Fruit fly (Drosophila melanogaster) whole organism, embryonic: ENCODE measurements around the gene Cpr73D.

Experiments
- CG10267 ChIP-seq: fragments of 200-800 bp; sonication (Bioruptor generic); optimal IDR thresholded peaks from 2 replicates; lab custom pipeline; 2018; ENCODE audit warnings: missing biosample characterization, mild to moderate bottlenecking, missing genetic modification characterization, moderate library complexity
- CG10366 ChIP-seq: fragments of 200-800 bp; sonication (Bioruptor generic); IDR thresholded peaks from 2 replicates; pipeline ENCODE4 v1.3.6; 2022; ENCODE audit warnings: missing biosample characterization, missing genetic modification characterization
- CG11560 ChIP-seq: fragments of 200-800 bp; sonication (Bioruptor generic); IDR thresholded peaks from 3 replicates; pipeline ENCODE4 v1.3.6; 2022; ENCODE audit warnings: missing biosample characterization, missing genetic modification characterization
- CG11696 ChIP-seq: fragments of 200-800 bp; sonication (Bioruptor generic); IDR thresholded peaks from 2 replicates; pipeline ENCODE4 v1.3.6; 2022; ENCODE audit warnings: missing biosample characterization, missing genetic modification characterization
- CG12659 ChIP-seq: fragments of 200-800 bp; sonication (Bioruptor generic); optimal IDR thresholded peaks from 3 replicates; lab custom pipeline; 2017; ENCODE audit warnings: mild to moderate bottlenecking, missing biosample characterization, missing genetic modification reagents, missing genetic modification characterization
- CG13424 ChIP-seq: fragments of 200-800 bp; sonication (Bioruptor generic); optimal IDR thresholded peaks from 2 replicates; lab custom pipeline; 2019; ENCODE audit warnings: missing biosample characterization, mild to moderate bottlenecking, missing genetic modification characterization, moderate library complexity
- CG15601 ChIP-seq: fragments of 200-800 bp; sonication (Bioruptor generic); optimal IDR thresholded peaks from 3 replicates; lab custom pipeline; 2019; ENCODE audit warnings: missing biosample characterization, mild to moderate bottlenecking, missing genetic modification characterization, moderate library complexity
- CG1832 ChIP-seq: fragments of 200-800 bp; sonication (Bioruptor generic); optimal IDR thresholded peaks from 2 replicates; lab custom pipeline; 2017; ENCODE audit warnings: missing biosample characterization, mild to moderate bottlenecking, missing genetic modification characterization, inconsistent platforms
- CG2116 ChIP-seq: fragments of 200-800 bp; sonication (Bioruptor generic); optimal IDR thresholded peaks from 3 replicates; lab custom pipeline; 2018; ENCODE audit warnings: missing biosample characterization, mild to moderate bottlenecking, missing genetic modification characterization
- CG2889 ChIP-seq: fragments of 200-800 bp; sonication (Bioruptor generic); IDR thresholded peaks from 3 replicates; pipeline ENCODE4 v1.3.6; 2022; ENCODE audit warnings: missing biosample characterization, missing genetic modification characterization
- CG31388 ChIP-seq: fragments of 200-800 bp; sonication (Bioruptor generic); optimal IDR thresholded peaks from 2 replicates; lab custom pipeline; 2016; ENCODE audit warnings: missing biosample characterization, missing genetic modification characterization
- CG3163 ChIP-seq: fragments of 200-800 bp; sonication (Bioruptor generic); optimal IDR thresholded peaks from 3 replicates; lab custom pipeline; 2016; ENCODE audit warnings: missing biosample characterization, missing genetic modification characterization
- CG32532 ChIP-seq: fragments of 200-800 bp; sonication (Bioruptor generic); IDR thresholded peaks from 2 replicates; pipeline ENCODE4 v1.3.6; 2022; ENCODE audit warnings: missing biosample characterization, missing genetic modification characterization
- CG3281 ChIP-seq: fragments of 200-800 bp; sonication (Bioruptor generic); optimal IDR thresholded peaks from 3 replicates; lab custom pipeline; 2017; ENCODE audit warnings: missing biosample characterization, mild to moderate bottlenecking, missing genetic modification characterization
- CG6272 ChIP-seq: fragments of 200-800 bp; sonication (Bioruptor generic); IDR thresholded peaks from 2 replicates; pipeline ENCODE4 v1.3.6; 2022; ENCODE audit warnings: missing biosample characterization, missing genetic modification characterization
- CG7357 ChIP-seq: fragments of 200-800 bp; sonication (Bioruptor generic); IDR thresholded peaks from 3 replicates; pipeline ENCODE4 v1.3.6; 2022; ENCODE audit warnings: missing biosample characterization, missing genetic modification characterization
- CG7745 ChIP-seq: fragments of 200-800 bp; sonication (Bioruptor generic); optimal IDR thresholded peaks from 2 replicates; lab custom pipeline; 2018; ENCODE audit warnings: missing biosample characterization, mild to moderate bottlenecking, missing genetic modification characterization, moderate library complexity
- CHES-1-like ChIP-seq: fragments of 200-800 bp; sonication (Bioruptor generic); optimal IDR thresholded peaks from 2 replicates; lab custom pipeline; 2016; ENCODE audit warnings: missing biosample characterization, missing genetic modification characterization
- Chrac-16 ChIP-seq: fragments of 200-800 bp; sonication (Bioruptor generic); optimal IDR thresholded peaks from 3 replicates; lab custom pipeline; 2016; ENCODE audit warnings: missing biosample characterization, missing genetic modification characterization
- Deaf1 ChIP-seq: fragments of 200-800 bp; optimal IDR thresholded peaks from 3 replicates; lab custom pipeline; 2019; ENCODE audit warnings: missing biosample characterization, mild to moderate bottlenecking, missing genetic modification characterization, moderate library complexity
- Hsf ChIP-seq: fragments of 200-800 bp; sonication (Bioruptor generic); optimal IDR thresholded peaks from 3 replicates; lab custom pipeline; 2016; ENCODE audit warnings: missing biosample characterization, missing genetic modification characterization
- Mad ChIP-seq: fragments of 200-800 bp; sonication (Bioruptor generic); optimal IDR thresholded peaks from 2 replicates; lab custom pipeline; 2016; ENCODE audit warnings: missing biosample characterization, missing genetic modification characterization
- Oaz ChIP-seq: fragments of 200-800 bp; sonication (Bioruptor generic); IDR thresholded peaks from 2 replicates; pipeline ENCODE4 v1.3.6; 2022; ENCODE audit warnings: missing biosample characterization, missing genetic modification characterization
- PHDP ChIP-seq: fragments of 200-800 bp; sonication (Bioruptor generic); optimal IDR thresholded peaks from 3 replicates; lab custom pipeline; 2018; ENCODE audit warnings: missing biosample characterization, mild to moderate bottlenecking, missing genetic modification characterization, moderate library complexity
- Rfx ChIP-seq: fragments of 200-800 bp; sonication (Bioruptor generic); IDR thresholded peaks from 2 replicates; pipeline ENCODE4 v1.3.6; 2022; ENCODE audit warnings: missing biosample characterization, missing genetic modification characterization
- Scr ChIP-seq: fragments of 200-800 bp; sonication (Bioruptor generic); IDR thresholded peaks from 2 replicates; pipeline ENCODE4 v1.3.6; 2022; ENCODE audit warnings: missing biosample characterization, missing genetic modification characterization; ENCODE audit not compliant: partially characterized antibody
- ab ChIP-seq: fragments of 200-800 bp; sonication (Bioruptor generic); optimal IDR thresholded peaks from 2 replicates; lab custom pipeline; 2016; ENCODE audit warnings: missing biosample characterization, missing genetic modification characterization
- al ChIP-seq: fragments of 200-800 bp; sonication (Bioruptor generic); IDR thresholded peaks from 2 replicates; pipeline ENCODE4 v1.3.6; 2022; ENCODE audit warnings: missing biosample characterization, missing genetic modification characterization
- ase ChIP-seq: fragments of 200-800 bp; sonication (Bioruptor generic); IDR thresholded peaks from 3 replicates; pipeline ENCODE4 v1.3.6; 2022; ENCODE audit warnings: missing biosample characterization, missing genetic modification characterization
- bbx ChIP-seq: fragments of 200-800 bp; sonication (Bioruptor generic); IDR thresholded peaks from 2 replicates; pipeline ENCODE4 v1.3.6; 2022; ENCODE audit warnings: missing biosample characterization, missing genetic modification characterization; ENCODE audit not compliant: partially characterized antibody
- bsh ChIP-seq, 2 experiments: fragments of 200-800 bp; sonication (Bioruptor generic); optimal IDR thresholded peaks; 2 replicates each; lab custom pipeline; 2017 to 2018; ENCODE audit warnings: mild to moderate bottlenecking in 2 of 2, missing biosample characterization in 2 of 2, missing genetic modification characterization in 2 of 2, moderate library complexity in 1 of 2
- cas ChIP-seq: fragments of 200-800 bp; sonication (Bioruptor generic); IDR thresholded peaks from 2 replicates; pipeline ENCODE4 v1.3.6; 2022; ENCODE audit warnings: missing biosample characterization, missing genetic modification characterization
- caup ChIP-seq: fragments of 200-800 bp; sonication (Bioruptor generic); optimal IDR thresholded peaks from 3 replicates; lab custom pipeline; 2017; ENCODE audit warnings: missing biosample characterization, mild to moderate bottlenecking, missing genetic modification characterization, moderate library complexity; ENCODE audit not compliant: severe bottlenecking
- crol ChIP-seq: fragments of 200-800 bp; sonication (Bioruptor generic); IDR thresholded peaks from 2 replicates; pipeline ENCODE4 v1.3.6; 2022; ENCODE audit warnings: missing biosample characterization, missing genetic modification characterization
- dm ChIP-seq: fragments of 200-800 bp; sonication (Bioruptor generic); optimal IDR thresholded peaks from 3 replicates; lab custom pipeline; 2016; ENCODE audit warnings: missing biosample characterization, missing genetic modification characterization
- eve ChIP-seq, 2 experiments: fragments of >200 bp; optimal IDR thresholded peaks; 2 replicates each; lab custom pipeline; 2017; ENCODE audit warnings: missing biosample characterization in 2 of 2, missing genetic modification characterization in 2 of 2
- fd102C ChIP-seq: fragments of 200-800 bp; sonication (Bioruptor generic); optimal IDR thresholded peaks from 2 replicates; lab custom pipeline; 2018; ENCODE audit warnings: missing biosample characterization, mild to moderate bottlenecking, missing genetic modification characterization, moderate library complexity
- gcm ChIP-seq: fragments of 200-800 bp; sonication (Bioruptor generic); optimal IDR thresholded peaks from 2 replicates; lab custom pipeline; 2019; ENCODE audit warnings: missing biosample characterization, mild to moderate bottlenecking, missing genetic modification characterization, moderate library complexity
- gcm2 ChIP-seq: fragments of 200-800 bp; sonication (Bioruptor generic); optimal IDR thresholded peaks from 2 replicates; lab custom pipeline; 2016; ENCODE audit warnings: missing biosample characterization, missing genetic modification characterization
- gro ChIP-seq: fragments of 200-800 bp; sonication (Bioruptor generic); optimal IDR thresholded peaks from 2 replicates; lab custom pipeline; 2016; ENCODE audit warnings: missing biosample characterization, missing genetic modification characterization
- gsb-n ChIP-seq: fragments of 200-800 bp; sonication (Bioruptor generic); optimal IDR thresholded peaks from 3 replicates; lab custom pipeline; 2018; ENCODE audit warnings: missing biosample characterization, mild to moderate bottlenecking, missing genetic modification characterization
- insv ChIP-seq, 2 experiments: fragments of 200-800 bp; sonication (Bioruptor generic); optimal IDR thresholded peaks; 3 replicates each; lab custom pipeline; 2016 to 2018; ENCODE audit warnings: missing biosample characterization in 2 of 2, missing genetic modification characterization in 2 of 2
- kni ChIP-seq: fragments of 200-800 bp; sonication (Bioruptor generic); optimal IDR thresholded peaks from 3 replicates; lab custom pipeline; 2017; ENCODE audit warnings: mild to moderate bottlenecking, missing biosample characterization, missing genetic modification reagents, missing genetic modification characterization
- nom ChIP-seq: fragments of 200-800 bp; sonication (Bioruptor generic); optimal IDR thresholded peaks from 2 replicates; lab custom pipeline; 2017; ENCODE audit warnings: missing biosample characterization, missing genetic modification characterization, mild to moderate bottlenecking, moderate library complexity, missing genetic modification reagents
- oc ChIP-seq: fragments of 200-800 bp; sonication (Bioruptor generic); optimal IDR thresholded peaks from 2 replicates; lab custom pipeline; 2018; ENCODE audit warnings: missing biosample characterization, mild to moderate bottlenecking, missing genetic modification characterization, moderate library complexity
- pum ChIP-seq: fragments of 200-800 bp; sonication (Bioruptor generic); optimal IDR thresholded peaks from 2 replicates; lab custom pipeline; 2016; ENCODE audit warnings: missing biosample characterization, missing genetic modification characterization
- seq ChIP-seq: fragments of 200-800 bp; sonication (Bioruptor generic); IDR thresholded peaks from 2 replicates; pipeline ENCODE4 v1.3.6; 2022; ENCODE audit warnings: missing biosample characterization, missing genetic modification characterization
- sob ChIP-seq: fragments of 200-800 bp; sonication (Bioruptor generic); IDR thresholded peaks from 2 replicates; pipeline ENCODE4 v1.3.6; 2022; ENCODE audit warnings: missing biosample characterization, missing genetic modification characterization
- tin ChIP-seq: fragments of 200-800 bp; sonication (Bioruptor generic); optimal IDR thresholded peaks from 3 replicates; lab custom pipeline; 2016; ENCODE audit warnings: missing biosample characterization, missing genetic modification characterization

Gene Cpr73D

dm6 chr3L:16955219-16956002 is 2.1 kb downstream of the Cpr73D start (continued):
- TF ChIP-seq fd102C, result no peak
- TF ChIP-seq oc, result peak; percentile 14
- no peak for TF ChIP-seq CG11696
- peak; percentile 16 for TF ChIP-seq CHES-1-like (GFP tag; lab: Kevin White, UChicago)
- no peak for TF ChIP-seq al (GFP tag; lab: Robert Waterston, UW)
- no peak for TF ChIP-seq ase (GFP tag; lab: Robert Waterston, UW)
- no peak for TF ChIP-seq CG3281 (GFP tag; lab: Kevin White, UChicago)
- no peak for TF ChIP-seq CG1832 (GFP tag; lab: Kevin White, UChicago)
- TF ChIP-seq CG7745 (tag; lab: Kevin White, UChicago), result no peak
- TF ChIP-seq CG6272 (GFP tag; lab: Robert Waterston, UW), result no peak
- no peak for TF ChIP-seq crol
- TF ChIP-seq Scr, result peak; percentile 83
- peak; percentile 46; the same call in 1 of the 2 replicates for TF ChIP-seq Rfx (GFP tag; lab: Robert Waterston, UW)
- TF ChIP-seq Deaf1 (tag; lab: Kevin White, UChicago), result peak; percentile 18
- TF ChIP-seq gcm (GFP tag; lab: Kevin White, UChicago), result no peak
- TF ChIP-seq CG12659 (GFP tag; lab: Kevin White, UChicago), result peak; percentile 81
- no peak for TF ChIP-seq CG31388
- TF ChIP-seq nom, result no peak
- TF ChIP-seq CG2889 (GFP tag; lab: Robert Waterston, UW), result no peak
- peak; percentile 18 for TF ChIP-seq PHDP (tag; lab: Kevin White, UChicago)
- peak; percentile 22 for TF ChIP-seq tin
- TF ChIP-seq Mad (GFP tag; lab: Kevin White, UChicago), result peak; percentile 35
- no peak for TF ChIP-seq seq (GFP tag; lab: Robert Waterston, UW)
- peak; percentile 39 for TF ChIP-seq CG3163
- no peak for TF ChIP-seq CG10366 (GFP tag; lab: Robert Waterston, UW)
- TF ChIP-seq CG2116 (GFP tag; lab: Kevin White, UChicago), result peak; percentile 56
- no peak for TF ChIP-seq CG7357
- TF ChIP-seq CG10267 (tag; lab: Kevin White, UChicago), result peak; percentile 46
- peak; percentile 90 for TF ChIP-seq bbx (GFP tag; lab: Robert Waterston, UW)
- TF ChIP-seq eve (GFP tag; optimal IDR thresholded peaks at IDR 0.05; lab: Kevin White, UChicago), result peak in 1 of 2 experiments; percentile 53
- TF ChIP-seq CG32532 (GFP tag; lab: Robert Waterston, UW), result peak; percentile 42; the same call in 1 of the 2 replicates
- no peak for TF ChIP-seq gsb-n (tag; lab: Kevin White, UChicago)
- TF ChIP-seq pum (GFP tag; lab: Kevin White, UChicago), result no peak
- TF ChIP-seq insv (GFP tag; optimal IDR thresholded peaks at IDR 0.05; lab: Kevin White, UChicago), result peak in 1 of 2 experiments; percentile 6
- peak; percentile 30 for TF ChIP-seq Chrac-16
- TF ChIP-seq CG11560 (tag; lab: Robert Waterston, UW), result no peak
- no peak for TF ChIP-seq gcm2 (GFP tag; lab: Kevin White, UChicago)
- peak in 1 of 2 experiments; percentile 6 for TF ChIP-seq bsh (GFP tag; optimal IDR thresholded peaks at IDR 0.05; lab: Kevin White, UChicago)
- TF ChIP-seq CG13424 (tag; lab: Kevin White, UChicago), result peak; percentile 31
- TF ChIP-seq Hsf (GFP tag; lab: Kevin White, UChicago), result peak; percentile 21
- TF ChIP-seq caup (GFP tag; lab: Kevin White, UChicago), result peak; percentile 11
- peak; percentile 46 for TF ChIP-seq CG15601 (tag; lab: Kevin White, UChicago)
- TF ChIP-seq gro (GFP tag; lab: Kevin White, UChicago), result peak; percentile 51
- TF ChIP-seq cas (GFP tag; lab: Robert Waterston, UW), result no peak
- TF ChIP-seq Oaz (GFP tag; lab: Robert Waterston, UW), result no peak
- no peak for TF ChIP-seq ab
- peak; percentile 26 for TF ChIP-seq dm
- TF ChIP-seq kni (GFP tag; lab: Kevin White, UChicago), result no peak
- TF ChIP-seq sob (GFP tag; lab: Robert Waterston, UW), result peak; percentile 50
